Fruit fly (Drosophila melanogaster): ENCODE data around the gene Ccdc56.

The Ccdc56 gene

DNA sequence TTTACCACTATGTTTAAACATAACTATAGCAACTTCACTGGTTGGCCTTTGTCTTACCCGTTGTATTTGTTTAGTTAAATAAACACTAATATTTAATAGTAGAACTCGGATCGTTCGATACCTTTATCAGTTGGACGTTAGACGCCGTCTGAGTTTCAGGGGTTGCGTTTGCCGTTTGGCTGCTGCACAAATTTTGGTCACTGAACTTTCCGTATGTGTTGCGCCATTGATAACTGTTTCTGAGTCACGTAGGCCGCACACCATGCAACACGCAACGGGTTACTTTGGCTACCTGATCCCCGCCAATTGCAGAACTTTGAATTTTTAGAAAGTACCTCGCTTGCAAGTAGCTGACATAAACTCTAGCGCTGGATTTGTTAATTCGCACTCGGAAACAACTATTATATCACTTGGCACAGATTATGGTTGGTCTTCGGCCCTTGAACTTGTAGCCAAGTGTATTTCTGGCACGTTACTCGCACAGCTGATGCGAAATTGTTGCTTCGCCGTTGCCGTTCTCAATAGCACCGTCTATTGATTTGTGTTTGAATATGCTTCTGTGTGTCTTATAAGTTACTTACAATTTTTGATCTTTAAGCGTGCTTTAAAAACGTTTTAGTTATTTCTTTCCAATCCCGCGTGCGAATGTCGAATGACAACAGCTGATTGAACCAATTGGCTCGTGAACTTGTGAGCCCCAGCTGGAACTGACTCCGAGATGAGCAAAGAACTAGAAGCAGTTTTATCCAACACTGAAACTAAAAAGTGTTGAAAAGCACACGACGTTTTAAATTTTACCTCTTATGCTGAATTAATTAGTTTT lies 12.3 kb upstream of the Ccdc56 start, which contains the start of gene Dph1 (continued):
- TF ChIP-seq CG11762 (GFP tag; optimal IDR thresholded peaks at IDR 0.05; ENCODE audit: insufficient read depth): peak; percentile 91
- TF ChIP-seq CG11294 (GFP tag; IDR thresholded peaks at IDR 0.05): peak; percentile 79; the same call in 1 of the 2 replicates
- TF ChIP-seq acj6 (GFP tag; optimal IDR thresholded peaks at IDR 0.05): peak; percentile 90
- TF ChIP-seq CG15336 (GFP tag; IDR thresholded peaks at IDR 0.05): peak; percentile 95
- TF ChIP-seq OdsH (GFP tag; optimal IDR thresholded peaks at IDR 0.05): peak; percentile 92
- peak; percentile 65 for TF ChIP-seq CG8319 (GFP tag; optimal IDR thresholded peaks at IDR 0.05)
- TF ChIP-seq achi (GFP tag; optimal IDR thresholded peaks at IDR 0.05): peak; percentile 90
- TF ChIP-seq Eip78C (GFP tag): peak; percentile 100
- peak; percentile 84 for TF ChIP-seq CG34406 (GFP tag; optimal IDR thresholded peaks at IDR 0.05)
- TF ChIP-seq Ets96B (tag; optimal IDR thresholded peaks at IDR 0.05): peak; percentile 90
- peak; percentile 19 for TF ChIP-seq Eip93F (GFP tag; optimal IDR thresholded peaks at IDR 0.05)
- peak; percentile 91 for TF ChIP-seq pdm3 (GFP tag; optimal IDR thresholded peaks at IDR 0.05)
- TF ChIP-seq CG10669 (GFP tag; optimal IDR thresholded peaks at IDR 0.05): peak; percentile 92
- TF ChIP-seq CG8119 (GFP tag; IDR thresholded peaks at IDR 0.05): peak; percentile 93
- TF ChIP-seq CG6276 (GFP tag; optimal IDR thresholded peaks at IDR 0.05): peak; percentile 95
- peak; percentile 87 for TF ChIP-seq CG6854 (GFP tag; optimal IDR thresholded peaks at IDR 0.05)
- peak; percentile 88 for TF ChIP-seq CG8632 (GFP tag; optimal IDR thresholded peaks at IDR 0.05)
- TF ChIP-seq Sox15 (GFP tag; optimal IDR thresholded peaks at IDR 0.05): peak; percentile 85
- TF ChIP-seq CG6808 (GFP tag; optimal IDR thresholded peaks at IDR 0.05): peak; percentile 88
- peak; percentile 92 for TF ChIP-seq Sox102F (GFP tag; optimal IDR thresholded peaks at IDR 0.05)
- peak; percentile 90 for TF ChIP-seq dac (GFP tag; optimal IDR thresholded peaks at IDR 0.05)
- peak; percentile 83 for TF ChIP-seq spab (GFP tag; optimal IDR thresholded peaks at IDR 0.05)
- peak; percentile 90 for TF ChIP-seq Gug (GFP tag; IDR thresholded peaks at IDR 0.05)
- peak; percentile 86 for TF ChIP-seq cyc (GFP tag; optimal IDR thresholded peaks at IDR 0.05)
- peak; percentile 94 for TF ChIP-seq net (GFP tag; optimal IDR thresholded peaks at IDR 0.05)
- peak; percentile 93 for TF ChIP-seq CG3919 (GFP tag; optimal IDR thresholded peaks at IDR 0.05)
- peak; percentile 86 to 87 for TF ChIP-seq salr (GFP tag; optimal IDR thresholded peaks at IDR 0.05)
- TF ChIP-seq CG4318 (GFP tag; optimal IDR thresholded peaks at IDR 0.05): peak; percentile 89
- peak; percentile 85 for TF ChIP-seq CG10631 (GFP tag; optimal IDR thresholded peaks at IDR 0.05)
- peak; percentile 90 for TF ChIP-seq CG16779 (tag; optimal IDR thresholded peaks at IDR 0.05)
- peak; percentile 94 for TF ChIP-seq CG32006 (GFP tag; optimal IDR thresholded peaks at IDR 0.05)
- peak; percentile 96 for TF ChIP-seq CG6163 (GFP tag; IDR thresholded peaks at IDR 0.05)
- TF ChIP-seq eg (GFP tag; IDR thresholded peaks at IDR 0.05): peak; percentile 97
- TF ChIP-seq CG3032 (tag; optimal IDR thresholded peaks at IDR 0.05): peak; percentile 87
- peak; percentile 96 for TF ChIP-seq dsx (GFP tag; optimal IDR thresholded peaks at IDR 0.05; ENCODE audit: poor library complexity, severe bottlenecking)
- no peak for TF ChIP-seq Hr38 (GFP tag; optimal IDR thresholded peaks at IDR 0.05)
- peak; percentile 83 for TF ChIP-seq Ets21C (GFP tag; optimal IDR thresholded peaks at IDR 0.05)
- peak; percentile 94 for TF ChIP-seq Met (GFP tag; optimal IDR thresholded peaks at IDR 0.05)
- peak; percentile 90 for TF ChIP-seq Smox (GFP tag; optimal IDR thresholded peaks at IDR 0.05)

dm6 chr3L:11699163-11699562 lies 9.6 kb upstream of the Ccdc56 start, which contains the start of gene Dnai2:
Gene Dnai2, minus strand, starts transcription at chr3L:11699263.
- no peak for TF ChIP-seq Sox14 (GFP tag; optimal IDR thresholded peaks at IDR 0.05)
- no peak for TF ChIP-seq CG3919 (GFP tag; optimal IDR thresholded peaks at IDR 0.05)
- no peak for TF ChIP-seq Lpt (GFP tag; optimal IDR thresholded peaks at IDR 0.05)
- no peak for TF ChIP-seq Blimp-1 (GFP tag; optimal IDR thresholded peaks at IDR 0.05)
- TF ChIP-seq CG6808 (GFP tag; optimal IDR thresholded peaks at IDR 0.05): no peak
- no peak for TF ChIP-seq CG4318 (GFP tag; optimal IDR thresholded peaks at IDR 0.05)
- no peak for TF ChIP-seq CG16779 (tag; optimal IDR thresholded peaks at IDR 0.05)
- no peak for TF ChIP-seq CG6163 (GFP tag; IDR thresholded peaks at IDR 0.05)
- no peak for TF ChIP-seq CG11762 (GFP tag; optimal IDR thresholded peaks at IDR 0.05; ENCODE audit: insufficient read depth)
- no peak for TF ChIP-seq spab (GFP tag; optimal IDR thresholded peaks at IDR 0.05)
- TF ChIP-seq CG1621 (tag; optimal IDR thresholded peaks at IDR 0.05): no peak
- TF ChIP-seq Gug (GFP tag; IDR thresholded peaks at IDR 0.05): no peak
- TF ChIP-seq Eip75B (GFP tag; optimal IDR thresholded peaks at IDR 0.05): no peak

Data from whole organism, prepupa.